Fruit fly (Drosophila melanogaster) whole organism, prepupa: Measurements from ENCODE around the gene Dap160.
A peak's percentile ranks its signal among the peaks of the same experiment; 100 is the strongest.

Experiments
- Blimp-1 ChIP-seq: fragments of 200-800 bp; sonication (Bioruptor generic); optimal IDR thresholded peaks from 3 replicates; lab custom pipeline; 2017; ENCODE audit warnings: missing biosample characterization, missing genetic modification characterization, mild to moderate bottlenecking, moderate library complexity, missing genetic modification reagents
- CG10631 ChIP-seq: fragments of 200-800 bp; sonication (Bioruptor generic); optimal IDR thresholded peaks from 2 replicates; lab custom pipeline; 2016; ENCODE audit warnings: missing biosample characterization, missing genetic modification characterization
- CG1621 ChIP-seq: fragments of 200-800 bp; sonication (Bioruptor generic); optimal IDR thresholded peaks from 3 replicates; lab custom pipeline; 2018; ENCODE audit warnings: missing biosample characterization, mild to moderate bottlenecking, missing genetic modification characterization
- CG3032 ChIP-seq: fragments of 200-800 bp; optimal IDR thresholded peaks from 2 replicates; lab custom pipeline; 2019; ENCODE audit warnings: missing biosample characterization, mild to moderate bottlenecking, missing genetic modification characterization, moderate library complexity
- CG31627 ChIP-seq: fragments of 200-800 bp; sonication (Bioruptor generic); optimal IDR thresholded peaks from 3 replicates; lab custom pipeline; 2016; ENCODE audit warnings: missing biosample characterization, missing genetic modification characterization
- CG6163 ChIP-seq: fragments of 200-800 bp; sonication (Bioruptor generic); IDR thresholded peaks from 3 replicates; pipeline ENCODE4 v1.3.6; 2022; ENCODE audit warnings: missing biosample characterization, missing genetic modification characterization
- CG6276 ChIP-seq: fragments of 200-800 bp; sonication (Bioruptor generic); optimal IDR thresholded peaks from 2 replicates; lab custom pipeline; 2017; ENCODE audit warnings: missing biosample characterization, mild to moderate bottlenecking, missing genetic modification characterization
- CG6792 ChIP-seq: fragments of 200-800 bp; sonication (Bioruptor generic); optimal IDR thresholded peaks from 3 replicates; lab custom pipeline; 2016; ENCODE audit warnings: missing biosample characterization, missing genetic modification characterization
- CG6854 ChIP-seq: fragments of 200-800 bp; sonication (Bioruptor generic); optimal IDR thresholded peaks from 2 replicates; lab custom pipeline; 2017; ENCODE audit warnings: missing biosample characterization, mild to moderate bottlenecking, missing genetic modification characterization
- CG7368 ChIP-seq: fragments of 200-800 bp; sonication (Bioruptor generic); optimal IDR thresholded peaks from 3 replicates; lab custom pipeline; 2016; ENCODE audit warnings: missing biosample characterization, missing genetic modification characterization
- CG8119 ChIP-seq: fragments of 200-800 bp; sonication (Bioruptor generic); IDR thresholded peaks from 3 replicates; pipeline ENCODE4 v1.3.6; 2022; ENCODE audit warnings: missing biosample characterization, missing genetic modification characterization
- CG8319 ChIP-seq: fragments of 200-800 bp; sonication (Bioruptor generic); optimal IDR thresholded peaks from 3 replicates; lab custom pipeline; 2016; ENCODE audit warnings: missing biosample characterization, missing genetic modification characterization
- CG9139 ChIP-seq: fragments of 200-800 bp; sonication (Bioruptor generic); optimal IDR thresholded peaks from 3 replicates; lab custom pipeline; 2017; ENCODE audit warnings: missing biosample characterization, mild to moderate bottlenecking, missing genetic modification characterization
- Eip78C ChIP-seq: fragments of 200-800 bp; sonication (Bioruptor generic); peaks from one replicate; lab custom pipeline; 2016; ENCODE audit warnings: missing biosample characterization, missing genetic modification characterization
- Ets21C ChIP-seq: fragments of 200-800 bp; sonication (Bioruptor generic); optimal IDR thresholded peaks from 3 replicates; lab custom pipeline; 2016; ENCODE audit warnings: missing biosample characterization, missing genetic modification characterization
- Ets96B ChIP-seq: fragments of 200-800 bp; optimal IDR thresholded peaks from 2 replicates; lab custom pipeline; 2019; ENCODE audit warnings: missing biosample characterization, mild to moderate bottlenecking, missing genetic modification characterization, moderate library complexity
- Gug ChIP-seq: fragments of 200-800 bp; sonication (Bioruptor generic); IDR thresholded peaks from 2 replicates; pipeline ENCODE4 v1.3.6; 2022; ENCODE audit warnings: missing biosample characterization, missing genetic modification characterization
- Hr4 ChIP-seq: fragments of 200-800 bp; sonication (Bioruptor generic); optimal IDR thresholded peaks from 3 replicates; lab custom pipeline; 2016; ENCODE audit warnings: missing biosample characterization, missing genetic modification characterization
- Smox ChIP-seq: fragments of 200-800 bp; sonication (Bioruptor generic); optimal IDR thresholded peaks from 3 replicates; lab custom pipeline; 2016; ENCODE audit warnings: missing biosample characterization, missing genetic modification characterization
- Sox102F ChIP-seq: fragments of 200-800 bp; sonication (Bioruptor generic); optimal IDR thresholded peaks from 2 replicates; lab custom pipeline; 2016; ENCODE audit warnings: missing biosample characterization, mild to moderate bottlenecking, missing genetic modification characterization
- Sox15 ChIP-seq: fragments of 200-800 bp; sonication (Bioruptor generic); optimal IDR thresholded peaks from 3 replicates; lab custom pipeline; 2016; ENCODE audit warnings: missing biosample characterization, missing genetic modification characterization
- achi ChIP-seq: fragments of 200-800 bp; sonication (Bioruptor generic); optimal IDR thresholded peaks from 3 replicates; lab custom pipeline; 2016; ENCODE audit warnings: missing biosample characterization, missing genetic modification characterization
- acj6 ChIP-seq: fragments of 200-800 bp; sonication (Bioruptor generic); optimal IDR thresholded peaks from 3 replicates; lab custom pipeline; 2016; ENCODE audit warnings: missing biosample characterization, missing genetic modification characterization
- cyc ChIP-seq: fragments of 200-800 bp; sonication (Bioruptor generic); optimal IDR thresholded peaks from 3 replicates; lab custom pipeline; 2016; ENCODE audit warnings: missing biosample characterization, missing genetic modification characterization
- dac ChIP-seq: fragments of 200-800 bp; sonication (Bioruptor generic); optimal IDR thresholded peaks from 2 replicates; lab custom pipeline; 2017; ENCODE audit warnings: missing biosample characterization, mild to moderate bottlenecking, missing genetic modification characterization
- dsx ChIP-seq: fragments of 200-800 bp; optimal IDR thresholded peaks from 3 replicates; lab custom pipeline; 2019; ENCODE audit warnings: missing biosample characterization, mild to moderate bottlenecking, missing genetic modification characterization, moderate library complexity; ENCODE audit not compliant: poor library complexity, severe bottlenecking
- eg ChIP-seq: fragments of 200-800 bp; sonication (Bioruptor generic); IDR thresholded peaks from 3 replicates; pipeline ENCODE4 v1.3.6; 2022; ENCODE audit warnings: missing biosample characterization, missing genetic modification characterization
- esn ChIP-seq: fragments of 200-800 bp; sonication (Bioruptor generic); optimal IDR thresholded peaks from 2 replicates; lab custom pipeline; 2016; ENCODE audit warnings: missing biosample characterization, mild to moderate bottlenecking, missing genetic modification characterization, moderate library complexity
- fd59A ChIP-seq: fragments of 200-800 bp; sonication (Bioruptor generic); optimal IDR thresholded peaks from 2 replicates; lab custom pipeline; 2017; ENCODE audit warnings: missing biosample characterization, mild to moderate bottlenecking, missing genetic modification characterization, missing genetic modification reagents
- fd85E ChIP-seq: fragments of 200-800 bp; sonication (Bioruptor generic); optimal IDR thresholded peaks from 3 replicates; lab custom pipeline; 2016; ENCODE audit warnings: missing biosample characterization, missing genetic modification characterization
- fkh ChIP-seq: fragments of 200-800 bp; sonication (Bioruptor generic); optimal IDR thresholded peaks from 3 replicates; lab custom pipeline; 2017; ENCODE audit warnings: missing biosample characterization, mild to moderate bottlenecking, missing genetic modification characterization, moderate library complexity
- pdm3 ChIP-seq: fragments of 200-800 bp; sonication (Bioruptor generic); optimal IDR thresholded peaks from 3 replicates; lab custom pipeline; 2016; ENCODE audit warnings: missing biosample characterization, missing genetic modification characterization
- salr ChIP-seq, 2 experiments: fragments of 200-800 bp; sonication (Bioruptor generic); optimal IDR thresholded peaks; 3 replicates each; lab custom pipeline; 2016 to 2018; ENCODE audit warnings: missing biosample characterization in 2 of 2, missing genetic modification characterization in 2 of 2, mild to moderate bottlenecking in 1 of 2
- spab ChIP-seq: fragments of 200-800 bp; sonication (Bioruptor generic); optimal IDR thresholded peaks from 2 replicates; lab custom pipeline; 2017; ENCODE audit warnings: missing biosample characterization, mild to moderate bottlenecking, missing genetic modification characterization, missing genetic modification reagents
- ss ChIP-seq, 2 experiments: fragments of 200-800 bp; sonication (Bioruptor generic); optimal IDR thresholded peaks; 2 replicates in 1 of 2; 3 replicates in 1 of 2; lab custom pipeline; 2017 to 2018; ENCODE audit warnings: mild to moderate bottlenecking in 2 of 2, missing biosample characterization in 2 of 2, missing genetic modification characterization in 2 of 2, moderate library complexity in 1 of 2
- svp ChIP-seq: fragments of 200-800 bp; sonication (Bioruptor generic); peaks from one replicate; lab custom pipeline; 2016; ENCODE audit warnings: missing biosample characterization, missing genetic modification characterization
- topi ChIP-seq: fragments of 200-800 bp; sonication (Bioruptor generic); optimal IDR thresholded peaks from 3 replicates; lab custom pipeline; 2016; ENCODE audit warnings: missing biosample characterization, missing genetic modification characterization
- vri ChIP-seq: fragments of 200-800 bp; sonication (Bioruptor generic); optimal IDR thresholded peaks from 3 replicates; lab custom pipeline; 2016; ENCODE audit warnings: missing biosample characterization, mild to moderate bottlenecking, missing genetic modification characterization

The Dap160 gene

dm6 chr2L:21107651-21108489 is 34.3 kb downstream of the Dap160 start (continued):
- peak; percentile 59 for TF ChIP-seq Hr4 (GFP tag; lab: Kevin White, UChicago)
- no peak for TF ChIP-seq CG7368 (GFP tag; lab: Kevin White, UChicago)
- no peak for TF ChIP-seq ss (GFP tag; optimal IDR thresholded peaks at IDR 0.05; lab: Kevin White, UChicago)
- peak; percentile 24 for TF ChIP-seq CG3032 (tag; lab: Kevin White, UChicago)
- no peak for TF ChIP-seq spab (GFP tag; lab: Kevin White, UChicago)
- peak; percentile 24 for TF ChIP-seq CG6854 (GFP tag; lab: Kevin White, UChicago)
- TF ChIP-seq dac (GFP tag; lab: Kevin White, UChicago), result no peak
- no peak for TF ChIP-seq CG8319
- TF ChIP-seq CG6792 (GFP tag; lab: Kevin White, UChicago), result no peak
- TF ChIP-seq esn (GFP tag; lab: Kevin White, UChicago), result peak; percentile 35
- TF ChIP-seq topi (GFP tag; lab: Kevin White, UChicago), result no peak
- no peak for TF ChIP-seq Ets21C
- peak; percentile 18 for TF ChIP-seq CG31627 (GFP tag; lab: Kevin White, UChicago)
- TF ChIP-seq CG6163, result peak; percentile 52; the same call in 1 of the 3 replicates
- TF ChIP-seq CG8119 (GFP tag; lab: Robert Waterston, UW), result peak; percentile 58; the same call in 2 of the 3 replicates
- TF ChIP-seq acj6 (GFP tag; lab: Kevin White, UChicago), result peak; percentile 53
- peak; percentile 59 for TF ChIP-seq achi
- TF ChIP-seq CG10631, result peak; percentile 35
- TF ChIP-seq Ets96B, result peak; percentile 44
- TF ChIP-seq Sox15, result no peak
- TF ChIP-seq fd59A (GFP tag; lab: Kevin White, UChicago), result no peak
- no peak for TF ChIP-seq svp
- TF ChIP-seq Sox102F (GFP tag; lab: Kevin White, UChicago), result peak; percentile 15

dm6 chr2L:21105127-21105526 is 37.0 kb downstream of the Dap160 start:
- TF ChIP-seq topi (GFP tag; lab: Kevin White, UChicago) (no peak), CG1621 (tag; lab: Kevin White, UChicago) (no peak), CG6276 (no peak), ss (GFP tag; optimal IDR thresholded peaks at IDR 0.05; lab: Kevin White, UChicago) (no peak), eg (no peak), Sox102F (GFP tag; lab: Kevin White, UChicago) (no peak), CG9139 (GFP tag; lab: Kevin White, UChicago) (no peak), CG6163 (no peak), vri (GFP tag; lab: Kevin White, UChicago) (no peak), fd85E (GFP tag; lab: Kevin White, UChicago) (no peak), Smox (GFP tag; lab: Kevin White, UChicago) (no peak), Gug (GFP tag; lab: Robert Waterston, UW) (no peak), CG31627 (GFP tag; lab: Kevin White, UChicago) (no peak), fkh (no peak), Blimp-1 (GFP tag; lab: Kevin White, UChicago) (no peak), esn (GFP tag; lab: Kevin White, UChicago) (no peak)
- TF ChIP-seq, all 60 proteins: peak for 0

- TF ChIP-seq svp (no peak), pdm3 (no peak), CG1621 (tag; lab: Kevin White, UChicago) (no peak), salr (GFP tag; optimal IDR thresholded peaks at IDR 0.05; lab: Kevin White, UChicago) (no peak), CG6276 (no peak), fd59A (GFP tag; lab: Kevin White, UChicago) (no peak), dsx (GFP tag; lab: Kevin White, UChicago) (no peak), Gug (GFP tag; lab: Robert Waterston, UW) (no peak), topi (GFP tag; lab: Kevin White, UChicago) (no peak), esn (GFP tag; lab: Kevin White, UChicago) (peak; percentile 23), CG10631 (no peak), Eip78C (GFP tag; lab: Kevin White, UChicago) (peak; percentile 14), cyc (GFP tag; lab: Kevin White, UChicago) (no peak), Hr4 (GFP tag; lab: Kevin White, UChicago) (no peak)
Observed at dm6 chr2L:21104326-21104725, 37.8 kb downstream of the Dap160 start, which contains the start of the genes CG46307 and Nhe2. CG46307 (plus strand) TSS chr2L:21104568. Nhe2 (plus strand) TSS chr2L:21104568.
